Fruit fly (Drosophila melanogaster) whole organism, embryonic: ENCODE measurements around the gene CG13995.

Experiments used
- Ada2b ChIP-seq: fragments of 200-800 bp; sonication (Bioruptor generic); IDR thresholded peaks from 2 replicates; pipeline ENCODE4 v1.3.6; 2022; ENCODE audit warnings: missing biosample characterization, missing genetic modification characterization
- B-H1 ChIP-seq: fragments of 200-800 bp; sonication (Bioruptor generic); IDR thresholded peaks from 3 replicates; pipeline ENCODE4 v1.3.6; 2022; ENCODE audit warnings: missing biosample characterization, missing genetic modification characterization
- CG12104 ChIP-seq: fragments of 200-800 bp; sonication (Bioruptor generic); optimal IDR thresholded peaks from 3 replicates; lab custom pipeline; 2016; ENCODE audit warnings: missing biosample characterization, missing genetic modification characterization
- CG13287 ChIP-seq: fragments of 200-800 bp; sonication (Bioruptor generic); IDR thresholded peaks from 2 replicates; pipeline ENCODE4 v1.3.6; 2022; ENCODE audit warnings: missing biosample characterization, missing genetic modification characterization; ENCODE audit not compliant: partially characterized antibody
- CG15601 ChIP-seq: fragments of 200-800 bp; sonication (Bioruptor generic); optimal IDR thresholded peaks from 3 replicates; lab custom pipeline; 2019; ENCODE audit warnings: missing biosample characterization, mild to moderate bottlenecking, missing genetic modification characterization, moderate library complexity
- CG16815 ChIP-seq: fragments of 200-800 bp; sonication (Bioruptor generic); optimal IDR thresholded peaks from 3 replicates; lab custom pipeline; 2017; ENCODE audit warnings: missing biosample characterization, mild to moderate bottlenecking, missing genetic modification characterization
- CG18599 ChIP-seq: fragments of 200-800 bp; sonication (Bioruptor generic); optimal IDR thresholded peaks from 3 replicates; lab custom pipeline; 2017; ENCODE audit warnings: missing biosample characterization, missing genetic modification characterization, mild to moderate bottlenecking, moderate library complexity, missing genetic modification reagents
- CG18619 ChIP-seq: fragments of 200-800 bp; sonication (Bioruptor generic); optimal IDR thresholded peaks from 3 replicates; lab custom pipeline; 2017; ENCODE audit warnings: missing biosample characterization, mild to moderate bottlenecking, missing genetic modification characterization
- CG2712 ChIP-seq: fragments of 200-800 bp; optimal IDR thresholded peaks from 3 replicates; lab custom pipeline; 2019; ENCODE audit warnings: missing biosample characterization, mild to moderate bottlenecking, missing genetic modification characterization, moderate library complexity
- CG34224 ChIP-seq: fragments of 200-800 bp; sonication (Bioruptor generic); IDR thresholded peaks from 3 replicates; pipeline ENCODE4 v1.3.6; 2022; ENCODE audit warnings: missing biosample characterization, missing genetic modification characterization; ENCODE audit not compliant: partially characterized antibody
- CG3995 ChIP-seq: fragments of 200-800 bp; sonication (Bioruptor generic); optimal IDR thresholded peaks from 3 replicates; lab custom pipeline; 2016; ENCODE audit warnings: missing biosample characterization, missing genetic modification characterization
- CG9817 ChIP-seq: fragments of 200-800 bp; sonication (Bioruptor generic); optimal IDR thresholded peaks from 2 replicates; lab custom pipeline; 2018; ENCODE audit warnings: missing biosample characterization, mild to moderate bottlenecking, missing genetic modification characterization, moderate library complexity
- D ChIP-seq, 2 experiments: fragments of 200-800 bp in 1 of 2; fragments of >200 bp in 1 of 2; sonication (Bioruptor generic) in 1 of 2; optimal IDR thresholded peaks; 2 replicates in 1 of 2; 3 replicates in 1 of 2; lab custom pipeline; 2017; ENCODE audit warnings: mild to moderate bottlenecking in 1 of 2, missing biosample characterization in 1 of 2, missing genetic modification characterization in 1 of 2, missing genetic modification reagents in 1 of 2
- D19B ChIP-seq: fragments of 200-800 bp; sonication (Bioruptor generic); optimal IDR thresholded peaks from 2 replicates; lab custom pipeline; 2017; ENCODE audit warnings: missing biosample characterization, mild to moderate bottlenecking, missing genetic modification characterization
- Dp ChIP-seq: fragments of 200-800 bp; sonication (Bioruptor generic); optimal IDR thresholded peaks from 2 replicates; lab custom pipeline; 2018; ENCODE audit warnings: missing biosample characterization, mild to moderate bottlenecking, missing genetic modification characterization, moderate library complexity
- E2f1 ChIP-seq: fragments of 200-800 bp; sonication (Bioruptor generic); IDR thresholded peaks from 2 replicates; pipeline ENCODE4 v1.3.6; 2022; ENCODE audit warnings: missing biosample characterization, missing genetic modification characterization
- ERR ChIP-seq: fragments of 200-800 bp; sonication (Bioruptor generic); optimal IDR thresholded peaks from 2 replicates; lab custom pipeline; 2016; ENCODE audit warnings: missing biosample characterization, missing genetic modification characterization
- Ets65A ChIP-seq: fragments of 200-800 bp; sonication (Bioruptor generic); peaks from one replicate; lab custom pipeline; 2016; ENCODE audit warnings: missing biosample characterization, missing genetic modification characterization
- HmgD ChIP-seq: fragments of 200-800 bp; sonication (Bioruptor generic); optimal IDR thresholded peaks from 3 replicates; lab custom pipeline; 2016; ENCODE audit warnings: missing biosample characterization, missing genetic modification characterization
- HmgZ ChIP-seq: fragments of 200-800 bp; sonication (Bioruptor generic); optimal IDR thresholded peaks from 2 replicates; lab custom pipeline; 2018; ENCODE audit warnings: missing biosample characterization, mild to moderate bottlenecking, missing genetic modification characterization
- Hsf ChIP-seq: fragments of 200-800 bp; sonication (Bioruptor generic); optimal IDR thresholded peaks from 3 replicates; lab custom pipeline; 2016; ENCODE audit warnings: missing biosample characterization, missing genetic modification characterization
- MESR4 ChIP-seq: fragments of 200-800 bp; sonication (Bioruptor generic); optimal IDR thresholded peaks from 2 replicates; lab custom pipeline; 2018; ENCODE audit warnings: missing biosample characterization, mild to moderate bottlenecking, missing genetic modification characterization, moderate library complexity
- Max ChIP-seq: fragments of 200-800 bp; sonication (Bioruptor generic); optimal IDR thresholded peaks from 2 replicates; lab custom pipeline; 2016; ENCODE audit warnings: missing biosample characterization, mild to moderate bottlenecking, missing genetic modification characterization
- PHDP ChIP-seq: fragments of 200-800 bp; sonication (Bioruptor generic); optimal IDR thresholded peaks from 3 replicates; lab custom pipeline; 2018; ENCODE audit warnings: missing biosample characterization, mild to moderate bottlenecking, missing genetic modification characterization, moderate library complexity
- Ptx1 ChIP-seq: fragments of 200-800 bp; sonication (Bioruptor generic); IDR thresholded peaks from 2 replicates; pipeline ENCODE4 v1.3.6; 2022; ENCODE audit warnings: missing biosample characterization, missing genetic modification characterization
- Six4 ChIP-seq: fragments of 200-800 bp; sonication (Bioruptor generic); optimal IDR thresholded peaks from 2 replicates; lab custom pipeline; 2016; ENCODE audit warnings: missing biosample characterization, missing genetic modification characterization
- chn ChIP-seq: fragments of 200-800 bp; sonication (Bioruptor generic); optimal IDR thresholded peaks from 2 replicates; lab custom pipeline; 2016; ENCODE audit warnings: missing biosample characterization, missing genetic modification characterization
- ems ChIP-seq: fragments of 200-800 bp; sonication (Bioruptor generic); optimal IDR thresholded peaks from 3 replicates; lab custom pipeline; 2016; ENCODE audit warnings: missing biosample characterization, missing genetic modification characterization
- ewg ChIP-seq: fragments of 200-800 bp; sonication (Bioruptor generic); optimal IDR thresholded peaks from 3 replicates; lab custom pipeline; 2017; ENCODE audit warnings: mild to moderate bottlenecking, missing biosample characterization, missing genetic modification reagents, missing genetic modification characterization
- fd102C ChIP-seq: fragments of 200-800 bp; sonication (Bioruptor generic); optimal IDR thresholded peaks from 2 replicates; lab custom pipeline; 2018; ENCODE audit warnings: missing biosample characterization, mild to moderate bottlenecking, missing genetic modification characterization, moderate library complexity
- gsb-n ChIP-seq: fragments of 200-800 bp; sonication (Bioruptor generic); optimal IDR thresholded peaks from 3 replicates; lab custom pipeline; 2018; ENCODE audit warnings: missing biosample characterization, mild to moderate bottlenecking, missing genetic modification characterization
- hb ChIP-seq: fragments of 200-800 bp; sonication (Bioruptor generic); IDR thresholded peaks from 3 replicates; pipeline ENCODE4 v1.3.6; 2022; ENCODE audit warnings: missing biosample characterization, missing genetic modification characterization; ENCODE audit not compliant: partially characterized antibody
- her ChIP-seq: fragments of 200-800 bp; sonication (Bioruptor generic); optimal IDR thresholded peaks from 2 replicates; lab custom pipeline; 2016; ENCODE audit warnings: missing biosample characterization, missing genetic modification characterization
- hkb ChIP-seq, 2 experiments: fragments of 200-800 bp in 1 of 2; fragments of >200 bp in 1 of 2; sonication (Bioruptor generic) in 1 of 2; IDR thresholded peaks in 1 of 2; optimal IDR thresholded peaks in 1 of 2; 2 replicates each; pipeline versions ENCODE4 v1.3.6 to Lab custom; 2017 to 2022; ENCODE audit warnings: missing biosample characterization in 1 of 2, missing genetic modification characterization in 1 of 2
- jigr1 ChIP-seq: fragments of 200-800 bp; sonication (Bioruptor generic); IDR thresholded peaks from 3 replicates; pipeline ENCODE4 v1.3.6; 2022; ENCODE audit warnings: missing biosample characterization, missing genetic modification characterization
- lab ChIP-seq: fragments of 200-800 bp; sonication (Bioruptor generic); optimal IDR thresholded peaks from 3 replicates; lab custom pipeline; 2017; ENCODE audit warnings: missing biosample characterization, missing genetic modification characterization, mild to moderate bottlenecking, moderate library complexity, missing genetic modification reagents
- mirr ChIP-seq: fragments of 200-800 bp; sonication (Bioruptor generic); optimal IDR thresholded peaks from 3 replicates; lab custom pipeline; 2018; ENCODE audit warnings: missing biosample characterization, mild to moderate bottlenecking, missing genetic modification characterization
- pho ChIP-seq: fragments of 200-800 bp; sonication (Bioruptor generic); optimal IDR thresholded peaks from 2 replicates; lab custom pipeline; 2016; ENCODE audit warnings: missing biosample characterization, missing genetic modification characterization
- row ChIP-seq: fragments of 200-800 bp; sonication (Bioruptor generic); IDR thresholded peaks from 3 replicates; pipeline ENCODE4 v1.3.6; 2022; ENCODE audit warnings: missing biosample characterization, missing genetic modification characterization
- sens ChIP-seq: fragments of 200-800 bp; sonication (Bioruptor generic); peaks from one replicate; lab custom pipeline; 2016; ENCODE audit warnings: missing biosample characterization, missing genetic modification characterization
- seq ChIP-seq: fragments of 200-800 bp; sonication (Bioruptor generic); IDR thresholded peaks from 2 replicates; pipeline ENCODE4 v1.3.6; 2022; ENCODE audit warnings: missing biosample characterization, missing genetic modification characterization
- sim ChIP-seq: fragments of 200-800 bp; sonication (Bioruptor generic); IDR thresholded peaks from 2 replicates; pipeline ENCODE4 v1.3.6; 2022; ENCODE audit warnings: missing biosample characterization, missing genetic modification characterization
- tx ChIP-seq: fragments of 200-800 bp; sonication (Bioruptor generic); optimal IDR thresholded peaks from 2 replicates; lab custom pipeline; 2016; ENCODE audit warnings: missing biosample characterization, missing genetic modification characterization
- vfl ChIP-seq: fragments of 200-800 bp; sonication (Bioruptor generic); optimal IDR thresholded peaks from 2 replicates; lab custom pipeline; 2016; ENCODE audit warnings: missing biosample characterization, missing genetic modification characterization
- vvl ChIP-seq: fragments of 200-800 bp; sonication (Bioruptor generic); IDR thresholded peaks from 2 replicates; pipeline ENCODE4 v1.3.6; 2022; ENCODE audit warnings: missing biosample characterization, missing genetic modification characterization
- zfh2 ChIP-seq: fragments of 200-800 bp; sonication (Bioruptor generic); optimal IDR thresholded peaks from 2 replicates; lab custom pipeline; 2016; ENCODE audit warnings: missing biosample characterization, missing genetic modification characterization

The CG13995 gene

DNA sequence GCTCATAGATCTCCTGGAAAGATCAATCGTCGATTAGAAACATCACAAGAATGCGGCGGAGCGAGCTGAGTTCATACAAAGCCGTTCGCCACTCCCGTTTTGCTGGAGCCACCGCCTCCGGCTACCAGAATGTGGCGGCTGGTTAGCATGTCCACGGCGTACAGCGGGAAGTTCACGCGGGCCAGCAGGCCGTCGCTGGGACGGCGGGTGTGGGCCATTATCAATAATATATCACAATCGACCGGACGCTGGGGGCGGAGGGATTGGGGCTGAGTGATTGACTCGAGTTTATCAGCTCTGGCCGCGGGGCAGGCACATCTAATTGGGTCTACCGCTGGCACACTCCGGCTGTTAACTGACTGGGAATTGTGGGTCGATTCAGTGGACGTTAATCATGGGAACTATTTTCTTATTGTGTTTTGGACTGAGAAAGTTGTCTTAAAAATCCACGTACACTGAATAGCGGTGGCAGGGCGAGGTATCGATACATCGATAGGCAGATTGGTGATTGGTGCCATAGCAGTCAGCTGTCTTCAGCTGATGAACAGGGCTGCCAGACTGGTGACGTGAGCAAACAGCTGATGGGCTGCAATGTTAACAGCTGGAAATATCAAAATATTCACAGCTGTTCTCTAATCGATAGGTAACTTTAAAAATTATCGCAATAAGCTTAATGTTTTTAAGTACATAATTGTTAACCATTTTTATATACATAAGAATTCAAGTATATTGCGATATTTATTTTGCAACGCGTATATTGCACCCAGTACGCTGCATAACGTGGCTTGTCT is 44.6 kb downstream of the CG13995 start, which contains the start of gene CG9175 (continued):
- TF ChIP-seq Six4 (GFP tag; lab: Kevin White, UChicago) (no peak), ems (no peak), D (optimal IDR thresholded peaks at IDR 0.05; lab: Kevin White, UChicago) (peak; percentile 58), D (GFP tag; optimal IDR thresholded peaks at IDR 0.05; lab: Kevin White, UChicago) (no peak), B-H1 (GFP tag; lab: Robert Waterston, UW) (no peak), MESR4 (GFP tag; lab: Kevin White, UChicago) (peak; percentile 98), zfh2 (GFP tag; lab: Kevin White, UChicago) (peak; percentile 41), CG3995 (GFP tag; lab: Kevin White, UChicago) (peak; percentile 40), PHDP (tag; lab: Kevin White, UChicago) (peak; percentile 38), ERR (peak; percentile 42), Ptx1 (peak; percentile 39; the same call in 1 of the 2 replicates), jigr1 (GFP tag; lab: Robert Waterston, UW) (no peak; the same call in 2 of the 3 replicates), CG16815 (GFP tag; lab: Kevin White, UChicago) (no peak), mirr (peak; percentile 43), CG18599 (GFP tag; lab: Kevin White, UChicago) (peak; percentile 32), CG13287 (GFP tag; lab: Robert Waterston, UW) (peak; percentile 99), CG9817 (tag; lab: Kevin White, UChicago) (peak; percentile 46), hkb (optimal IDR thresholded peaks at IDR 0.05; lab: Kevin White, UChicago) (no peak), hkb (GFP tag; IDR thresholded peaks at IDR 0.05; lab: Robert Waterston, UW) (no peak), fd102C (GFP tag; lab: Kevin White, UChicago) (no peak), hb (peak; percentile 93), ewg (GFP tag; lab: Kevin White, UChicago) (peak; percentile 20), D19B (GFP tag; lab: Kevin White, UChicago) (no peak), Hsf (GFP tag; lab: Kevin White, UChicago) (peak; percentile 26), CG12104 (GFP tag; lab: Kevin White, UChicago) (peak; percentile 15), vvl (peak; percentile 55; the same call in 1 of the 2 replicates), HmgD (peak; percentile 73), HmgZ (tag; lab: Kevin White, UChicago) (peak; percentile 91), her (GFP tag; lab: Kevin White, UChicago) (peak; percentile 72), seq (GFP tag; lab: Robert Waterston, UW) (no peak), CG34224 (GFP tag; lab: Robert Waterston, UW) (peak; percentile 99), tx (GFP tag; lab: Kevin White, UChicago) (peak; percentile 39), CG18619 (GFP tag; lab: Kevin White, UChicago) (peak; percentile 36), CG15601 (peak; percentile 61), gsb-n (peak; percentile 6), CG2712 (peak; percentile 45), chn (GFP tag; lab: Kevin White, UChicago) (peak; percentile 30), sim (GFP tag; lab: Robert Waterston, UW) (no peak)

dm6 chr2L:6099270-6099644 is 45.2 kb downstream of the CG13995 start:
- TF ChIP-seq lab (GFP tag; lab: Kevin White, UChicago) (no peak), Ada2b (GFP tag; lab: Robert Waterston, UW) (no peak), sens (peak; percentile 49), Dp (GFP tag; lab: Kevin White, UChicago) (no peak), CG18619 (GFP tag; lab: Kevin White, UChicago) (no peak), pho (GFP tag; lab: Kevin White, UChicago) (no peak), ERR (no peak), E2f1 (GFP tag; lab: Robert Waterston, UW) (no peak), Ets65A (GFP tag; lab: Kevin White, UChicago) (peak; percentile 10), CG2712 (no peak), row (GFP tag; lab: Robert Waterston, UW) (peak; percentile 4; the same call in 1 of the 3 replicates), Max (GFP tag; lab: Kevin White, UChicago) (no peak), vfl (no peak)
